Worm (Caenorhabditis elegans): ENCODE results near the gene srsy-1.

Gene srsy-1

DNA sequence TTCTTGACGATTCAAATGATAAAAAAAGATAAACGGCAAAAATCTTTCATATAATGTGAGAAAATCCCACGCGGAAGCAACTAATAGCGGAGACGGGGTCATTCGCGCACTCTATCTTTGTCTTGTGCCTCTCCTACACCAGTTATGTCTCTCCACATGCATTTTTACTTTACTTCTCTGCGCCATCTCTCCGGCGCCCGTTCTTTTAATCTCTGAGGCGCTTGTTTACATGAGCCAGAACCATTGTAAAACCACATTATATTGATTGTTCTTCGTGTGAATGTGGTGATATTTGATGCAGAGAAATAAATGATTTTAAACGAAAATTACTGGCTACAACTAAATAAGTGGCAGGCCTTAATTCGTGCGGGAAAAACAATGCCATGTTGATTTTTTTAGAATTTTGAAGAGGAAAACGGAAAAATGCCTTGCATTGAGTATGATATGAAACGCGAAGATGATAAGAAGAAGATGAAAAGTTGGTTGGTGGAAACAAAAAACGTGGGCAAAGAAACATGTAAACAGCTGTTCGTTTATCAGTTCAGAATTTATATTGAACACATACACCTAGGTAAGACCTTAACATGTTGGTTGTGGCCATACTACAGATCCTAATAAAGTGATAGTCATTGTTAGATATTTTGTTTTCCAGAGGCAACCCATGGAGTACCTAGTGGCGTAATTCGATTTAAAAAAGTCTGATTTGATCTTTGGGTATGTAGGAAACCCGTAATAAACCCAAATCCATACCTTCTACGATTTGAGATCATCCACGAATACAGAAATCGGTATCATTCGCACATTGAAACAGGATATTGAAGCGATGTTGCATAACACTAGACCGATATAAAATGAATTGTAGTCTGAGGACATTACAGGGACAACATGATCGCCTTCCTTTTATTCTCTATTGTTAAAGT lies 23.2 kb upstream of the srsy-1 start, which contains the start of gene C04G6.2:
Gene C04G6.2 (plus strand): TSS at position 870 of the 920 bp plus-strand sequence.
- TF ChIP-seq nhr-237 (tag; optimal IDR thresholded peaks at IDR 0.05) (no peak), ceh-82 (tag; optimal IDR thresholded peaks at IDR 0.05) (peak in 2 of 3 experiments; percentile 16 to 45), skn-1 (tag; optimal IDR thresholded peaks at IDR 0.05) (peak; percentile 32), jun-1 (tag; optimal IDR thresholded peaks at IDR 0.05) (no peak), aha-1 (tag; optimal IDR thresholded peaks at IDR 0.05) (no peak), fos-1 (tag; optimal IDR thresholded peaks at IDR 0.05) (peak; percentile 30), ceh-8 (GFP tag; optimal IDR thresholded peaks at IDR 0.05) (no peak), ceh-90 (tag; optimal IDR thresholded peaks at IDR 0.05) (no peak), irx-1 (tag; optimal IDR thresholded peaks at IDR 0.05) (no peak), sox-4 (tag; optimal IDR thresholded peaks at IDR 0.05) (no peak), efl-1 (optimal IDR thresholded peaks at IDR 0.05) (peak; percentile 52 to 65), efl-1 (GFP tag; optimal IDR thresholded peaks at IDR 0.05 in 1 of 2) (peak; percentile 31 to 94), hlh-4 (tag; optimal IDR thresholded peaks at IDR 0.05) (no peak), F16B12.6 (tag; optimal IDR thresholded peaks at IDR 0.05) (peak; percentile 24), vab-15 (tag; optimal IDR thresholded peaks at IDR 0.05) (no peak), dpl-1 (GFP tag; optimal IDR thresholded peaks at IDR 0.05) (peak; percentile 10 to 56 (median 35)), C16A3.4 (tag; optimal IDR thresholded peaks at IDR 0.05) (no peak), unc-86 (tag; optimal IDR thresholded peaks at IDR 0.05) (peak; percentile 16), lin-14 (GFP tag; optimal IDR thresholded peaks at IDR 0.05) (peak; percentile 94), blmp-1 (tag; optimal IDR thresholded peaks at IDR 0.05) (peak; percentile 69), unc-62 (GFP tag; optimal IDR thresholded peaks at IDR 0.05) (no peak), dsc-1 (tag; optimal IDR thresholded peaks at IDR 0.05) (peak; percentile 18), snu-23 (GFP tag; optimal IDR thresholded peaks at IDR 0.05) (peak; percentile 73), grh-1 (GFP tag; IDR thresholded peaks at IDR 0.05) (no peak), fkh-8 (tag; optimal IDR thresholded peaks at IDR 0.05) (peak; percentile 41), lin-35 (GFP tag; optimal IDR thresholded peaks at IDR 0.05) (peak; percentile 37 to 45), egl-13 (tag; optimal IDR thresholded peaks at IDR 0.05) (no peak), lir-3 (tag; optimal IDR thresholded peaks at IDR 0.05; ENCODE audit: poor library complexity) (no peak), unc-30 (tag; optimal IDR thresholded peaks at IDR 0.05) (no peak), lin-13 (GFP tag; optimal IDR thresholded peaks at IDR 0.05) (no peak), elt-3 (tag; optimal IDR thresholded peaks at IDR 0.05) (peak in 1 of 6 experiments; percentile 46), lin-39 (tag; optimal IDR thresholded peaks at IDR 0.05) (no peak), xbp-1 (tag; optimal IDR thresholded peaks at IDR 0.05) (peak; percentile 11), tbx-2 (tag; optimal IDR thresholded peaks at IDR 0.05) (peak; percentile 65), mab-9 (GFP tag; IDR thresholded peaks at IDR 0.05) (no peak), nhr-28 (tag; optimal IDR thresholded peaks at IDR 0.05) (no peak), elt-2 (tag; optimal IDR thresholded peaks at IDR 0.05) (peak; percentile 78), snpc-4 (tag; optimal IDR thresholded peaks at IDR 0.05) (peak; percentile 29), nhr-71 (tag; optimal IDR thresholded peaks at IDR 0.05) (peak; percentile 72), unc-98 (GFP tag; IDR thresholded peaks at IDR 0.05) (no peak), isw-1 (GFP tag; IDR thresholded peaks at IDR 0.05) (no peak; the same call in 1 of the 2 replicates), rnt-1 (tag; optimal IDR thresholded peaks at IDR 0.05) (peak; percentile 47), swsn-7 (tag; optimal IDR thresholded peaks at IDR 0.05) (peak; percentile 40), mef-2 (tag; optimal IDR thresholded peaks at IDR 0.05) (no peak), nhr-12 (tag; optimal IDR thresholded peaks at IDR 0.05) (no peak), ceh-63 (GFP tag; optimal IDR thresholded peaks at IDR 0.05) (no peak), lsy-2 (tag; optimal IDR thresholded peaks at IDR 0.05) (peak; percentile 44 to 62), unc-130 (tag; optimal IDR thresholded peaks at IDR 0.05) (peak; percentile 29), mdl-1 (tag; optimal IDR thresholded peaks at IDR 0.05) (peak in 1 of 2 experiments; percentile 74), nhr-77 (tag; optimal IDR thresholded peaks at IDR 0.05) (peak; percentile 32), nhr-47 (tag; optimal IDR thresholded peaks at IDR 0.05) (peak; percentile 45), mep-1 (tag; optimal IDR thresholded peaks at IDR 0.05) (peak; percentile 53)

Data from whole organism, L1 larva.